Worm (Caenorhabditis elegans) whole organism, young adult: ENCODE data around the gene dmd-4.

Experiments
- B0019.2 ChIP-seq: fragments of 200-800 bp; sonication (Bioruptor generic); conservative IDR thresholded peaks from 2 replicates; pipeline ENCODE4 v1.3.6; 2022; ENCODE audit warnings: missing genetic modification reagents, missing genetic modification characterization, missing compliant biosample characterization
- C06A6.2 ChIP-seq: fragments of 200-800 bp; sonication (Bioruptor generic); conservative IDR thresholded peaks from 2 replicates; pipeline ENCODE4 v1.3.6; 2022; ENCODE audit warnings: missing genetic modification characterization, missing compliant biosample characterization
- C17E4.6 ChIP-seq: fragments of 200-800 bp; sonication (Bioruptor generic); IDR thresholded peaks from 2 replicates; pipeline ENCODE4 v1.3.6; 2022; ENCODE audit warnings: missing genetic modification reagents, missing genetic modification characterization, missing compliant biosample characterization
- D2030.7 ChIP-seq: fragments of 200-800 bp; sonication (Bioruptor generic); IDR thresholded peaks from 2 replicates; pipeline ENCODE4 v1.3.6; 2022; ENCODE audit warnings: missing genetic modification reagents, missing genetic modification characterization, missing compliant biosample characterization
- F10E7.11 ChIP-seq: sonication (generic microtip); optimal IDR thresholded peaks from 2 replicates; lab custom pipeline; 2017; ENCODE audit warnings: mild to moderate bottlenecking, missing genetic modification characterization, moderate library complexity, missing compliant biosample characterization
- F22D6.2 ChIP-seq: sonication (generic microtip); optimal IDR thresholded peaks from 2 replicates; lab custom pipeline; 2016; ENCODE audit warnings: mild to moderate bottlenecking, missing genetic modification characterization, missing compliant biosample characterization
- F33H1.4 ChIP-seq: fragments of 200-800 bp; sonication (Bioruptor generic); IDR thresholded peaks from 2 replicates; pipeline ENCODE4 v1.3.6; 2022; ENCODE audit warnings: missing genetic modification reagents, missing genetic modification characterization, missing compliant biosample characterization
- F37B4.10 ChIP-seq: fragments of 200-800 bp; sonication (Bioruptor generic); IDR thresholded peaks from 2 replicates; pipeline ENCODE4 v1.3.6; 2022; ENCODE audit warnings: missing genetic modification characterization, missing compliant biosample characterization
- F52B5.7 ChIP-seq: sonication (generic microtip); optimal IDR thresholded peaks from 2 replicates; lab custom pipeline; 2016; ENCODE audit warnings: mild to moderate bottlenecking, missing genetic modification characterization, missing compliant biosample characterization
- F55B11.4 ChIP-seq: sonication (generic microtip); optimal IDR thresholded peaks from 2 replicates; lab custom pipeline; 2016; ENCODE audit warnings: missing compliant biosample characterization, missing genetic modification characterization, borderline replicate concordance; ENCODE audit not compliant: insufficient read depth
- K12H6.12 ChIP-seq: fragments of 200-800 bp; sonication (Bioruptor generic); optimal IDR thresholded peaks from 2 replicates; lab custom pipeline; 2018; ENCODE audit warnings: mild to moderate bottlenecking, missing genetic modification characterization, missing compliant biosample characterization
- T26A5.8 ChIP-seq: sonication (generic microtip); optimal IDR thresholded peaks from 2 replicates; lab custom pipeline; 2016; ENCODE audit warnings: missing genetic modification characterization, missing compliant biosample characterization
- Y67H2A.10 ChIP-seq: fragments of 200-800 bp; sonication (Bioruptor generic); conservative IDR thresholded peaks from 2 replicates; pipeline ENCODE4 v1.3.6; 2022; ENCODE audit warnings: missing genetic modification reagents, missing genetic modification characterization, missing compliant biosample characterization
- Y79H2A.3 ChIP-seq: fragments of 200-800 bp; sonication (Bioruptor generic); conservative IDR thresholded peaks from 2 replicates; pipeline ENCODE4 v1.3.6; 2022; ENCODE audit warnings: missing genetic modification reagents, missing genetic modification characterization, missing compliant biosample characterization
- Y95B8A.8 ChIP-seq: fragments of 200-800 bp; sonication (Bioruptor generic); IDR thresholded peaks from 2 replicates; pipeline ENCODE4 v1.3.6; 2022; ENCODE audit warnings: missing genetic modification reagents, missing genetic modification characterization, missing compliant biosample characterization
- ama-1 ChIP-seq, 3 experiments: fragments of 150-350 bp in 1 of 3; sonication (generic microtip) in 2 of 3; optimal IDR thresholded peaks; 2 replicates each; lab custom pipeline; 2014 to 2018; ENCODE audit warnings: missing biosample characterization in 2 of 3, missing genetic modification characterization in 2 of 3, missing genetic modification reagents in 2 of 3
- atf-7 ChIP-seq: sonication (generic microtip); optimal IDR thresholded peaks from 2 replicates; lab custom pipeline; 2017; ENCODE audit warnings: mild to moderate bottlenecking, missing genetic modification characterization, missing compliant biosample characterization
- ceh-27 ChIP-seq: fragments of 200-800 bp; sonication (Bioruptor generic); optimal IDR thresholded peaks from 2 replicates; lab custom pipeline; 2018; ENCODE audit warnings: mild to moderate bottlenecking, missing genetic modification characterization, moderate library complexity, missing compliant biosample characterization
- ceh-79 ChIP-seq: sonication (generic microtip); optimal IDR thresholded peaks from 2 replicates; lab custom pipeline; 2017; ENCODE audit warnings: mild to moderate bottlenecking, missing genetic modification characterization, missing compliant biosample characterization
- die-1 ChIP-seq: sonication (generic microtip); optimal IDR thresholded peaks from 2 replicates; lab custom pipeline; 2016; ENCODE audit warnings: missing genotype, mild to moderate bottlenecking, missing genetic modification characterization, missing compliant biosample characterization
- dox-1 ChIP-seq: fragments of 200-800 bp; sonication (Bioruptor generic); IDR thresholded peaks from 2 replicates; pipeline ENCODE4 v1.3.6; 2022; ENCODE audit warnings: missing genetic modification reagents, missing genetic modification characterization, missing compliant biosample characterization
- efl-1 ChIP-seq: fragments of 150-350 bp; optimal IDR thresholded peaks from 2 replicates; lab custom pipeline; 2014; ENCODE audit warnings: missing biosample characterization, missing genetic modification reagents, missing genetic modification characterization
- egl-44 ChIP-seq: fragments of 200-800 bp; sonication (Bioruptor generic); IDR thresholded peaks from 2 replicates; pipeline ENCODE4 v1.3.6; 2022; ENCODE audit warnings: missing genetic modification reagents, missing genetic modification characterization, missing compliant biosample characterization
- gei-17 ChIP-seq: fragments of 200-800 bp; sonication (Bioruptor generic); optimal IDR thresholded peaks from 2 replicates; lab custom pipeline; 2018; ENCODE audit warnings: mild to moderate bottlenecking, missing genetic modification characterization, missing compliant biosample characterization
- hlh-26 ChIP-seq: fragments of 200-800 bp; sonication (Bioruptor generic); conservative IDR thresholded peaks from 2 replicates; pipeline ENCODE4 v1.3.6; 2022; ENCODE audit warnings: missing genetic modification reagents, missing genetic modification characterization, missing compliant biosample characterization
- hmg-1.2 ChIP-seq: fragments of 200-800 bp; sonication (Bioruptor generic); IDR thresholded peaks from 2 replicates; pipeline ENCODE4 v1.3.6; 2022; ENCODE audit warnings: missing genetic modification reagents, missing genetic modification characterization, missing compliant biosample characterization
- hmg-20 ChIP-seq: fragments of 200-800 bp; sonication (Bioruptor generic); IDR thresholded peaks from 2 replicates; pipeline ENCODE4 v1.3.6; 2022; ENCODE audit warnings: missing genetic modification reagents, missing genetic modification characterization, missing compliant biosample characterization
- lag-1 ChIP-seq: fragments of 200-800 bp; sonication (Bioruptor generic); IDR thresholded peaks from 2 replicates; pipeline ENCODE4 v1.3.6; 2022; ENCODE audit warnings: missing genetic modification reagents, missing genetic modification characterization, missing compliant biosample characterization
- let-526 ChIP-seq: fragments of 200-800 bp; sonication (Bioruptor generic); IDR thresholded peaks from 2 replicates; pipeline ENCODE4 v1.3.6; 2022; ENCODE audit warnings: missing genetic modification reagents, missing genetic modification characterization, missing compliant biosample characterization
- lin-40 ChIP-seq: sonication (generic microtip); optimal IDR thresholded peaks from 2 replicates; lab custom pipeline; 2016; ENCODE audit warnings: missing genetic modification characterization, mild to moderate bottlenecking, missing compliant biosample characterization, missing genotype, missing genetic modification reagents
- lsl-1 ChIP-seq: fragments of 200-800 bp; sonication (Bioruptor generic); optimal IDR thresholded peaks from 2 replicates; lab custom pipeline; 2018; ENCODE audit warnings: mild to moderate bottlenecking, missing genetic modification characterization, moderate library complexity, missing compliant biosample characterization
- mcd-1 ChIP-seq: fragments of 200-800 bp; sonication (Bioruptor generic); IDR thresholded peaks from 2 replicates; pipeline ENCODE4 v1.3.6; 2022; ENCODE audit warnings: missing genetic modification reagents, missing genetic modification characterization, missing compliant biosample characterization
- nfya-1 ChIP-seq: sonication (generic microtip); optimal IDR thresholded peaks from 2 replicates; lab custom pipeline; 2017; ENCODE audit warnings: antibody characterized with exemption, missing compliant biosample characterization, missing genetic modification characterization, borderline replicate concordance; ENCODE audit not compliant: insufficient read depth
- nfyb-1 ChIP-seq: fragments of 200-800 bp; sonication (Bioruptor generic); IDR thresholded peaks from 2 replicates; pipeline ENCODE4 v1.3.6; 2022; ENCODE audit warnings: missing genetic modification reagents, missing genetic modification characterization, missing compliant biosample characterization
- nhr-80 ChIP-seq: sonication (generic microtip); optimal IDR thresholded peaks from 2 replicates; lab custom pipeline; 2016; ENCODE audit warnings: missing genetic modification characterization, missing compliant biosample characterization
- pha-4 ChIP-seq: fragments of 150-350 bp; sonication (generic microtip); optimal IDR thresholded peaks from 2 replicates; lab custom pipeline; 2014; ENCODE audit warnings: missing biosample characterization, missing genetic modification reagents, missing genetic modification characterization
- sea-2 ChIP-seq: fragments of 200-800 bp; sonication (Bioruptor generic); IDR thresholded peaks from 2 replicates; pipeline ENCODE4 v1.3.6; 2022; ENCODE audit warnings: missing genetic modification characterization, missing compliant biosample characterization
- snpc-1.1 ChIP-seq: sonication (generic microtip); optimal IDR thresholded peaks from 2 replicates; lab custom pipeline; 2017; ENCODE audit warnings: missing genetic modification characterization, mild to moderate bottlenecking, missing compliant biosample characterization, antibody characterized with exemption, moderate library complexity, missing genotype, missing genetic modification reagents; ENCODE audit not compliant: insufficient read depth
- snpc-1.3 ChIP-seq: sonication (generic microtip); optimal IDR thresholded peaks from 2 replicates; lab custom pipeline; 2017; ENCODE audit warnings: missing genetic modification characterization, mild to moderate bottlenecking, missing compliant biosample characterization, antibody characterized with exemption, moderate library complexity, missing genotype, missing genetic modification reagents; ENCODE audit not compliant: insufficient read depth
- snpc-3.4 ChIP-seq: sonication (generic microtip); optimal IDR thresholded peaks from 2 replicates; lab custom pipeline; 2017; ENCODE audit warnings: missing genetic modification characterization, mild to moderate bottlenecking, missing compliant biosample characterization, antibody characterized with exemption, moderate library complexity, missing genotype, missing genetic modification reagents
- snpc-4 ChIP-seq, 5 experiments: fragments of 150-350 bp in 1 of 5; sonication (generic microtip) in 4 of 5; optimal IDR thresholded peaks; 2 replicates each; lab custom pipeline; 2014 to 2018; ENCODE audit warnings: missing genetic modification characterization in 5 of 5, missing biosample characterization in 3 of 5, antibody characterized with exemption in 2 of 5, mild to moderate bottlenecking in 2 of 5, missing compliant biosample characterization in 2 of 5, missing genotype in 2 of 5, moderate library complexity in 2 of 5, missing genetic modification reagents in 1 of 5
- somi-1 ChIP-seq: fragments of 200-800 bp; sonication (Bioruptor generic); optimal IDR thresholded peaks from 2 replicates; lab custom pipeline; 2018; ENCODE audit warnings: mild to moderate bottlenecking, missing genetic modification characterization, missing compliant biosample characterization
- tlf-1 ChIP-seq: fragments of 200-800 bp; sonication (Bioruptor generic); optimal IDR thresholded peaks from 2 replicates; lab custom pipeline; 2018; ENCODE audit warnings: mild to moderate bottlenecking, missing genetic modification characterization, missing compliant biosample characterization
- zim-3 ChIP-seq: sonication (generic microtip); optimal IDR thresholded peaks from 2 replicates; lab custom pipeline; 2017; ENCODE audit warnings: mild to moderate bottlenecking, missing genetic modification characterization, moderate library complexity, missing compliant biosample characterization
- ztf-26 ChIP-seq: sonication (generic microtip); optimal IDR thresholded peaks from 2 replicates; lab custom pipeline; 2017; ENCODE audit warnings: missing genetic modification characterization, missing compliant biosample characterization
- ztf-3 ChIP-seq: fragments of 200-800 bp; sonication (Bioruptor generic); optimal IDR thresholded peaks from 2 replicates; lab custom pipeline; 2018; ENCODE audit warnings: mild to moderate bottlenecking, missing genetic modification characterization, missing compliant biosample characterization
- ztf-6 ChIP-seq: fragments of 200-800 bp; sonication (Bioruptor generic); IDR thresholded peaks from 2 replicates; pipeline ENCODE4 v1.3.6; 2022; ENCODE audit warnings: missing genetic modification reagents, missing genetic modification characterization, missing compliant biosample characterization

dmd-4 gene

ce11 chrX:14853712-14854217, 7.9 kb downstream of the dmd-4 start, which contains the start of the genes C27C12.1 and C27C12.4 (continued):
- TF ChIP-seq C06A6.2 (GFP tag; lab: Robert Waterston, UW) (peak; percentile 35; the same call in 1 of the 2 replicates), egl-44 (GFP tag; lab: Robert Waterston, UW) (no peak), snpc-1.1 (no peak), dox-1 (peak; percentile 77), lsl-1 (no peak), B0019.2 (GFP tag; lab: Robert Waterston, UW) (no peak), ceh-79 (tag; lab: Kevin White, UChicago) (no peak), atf-7 (tag; lab: Kevin White, UChicago) (peak; percentile 26), Y95B8A.8 (GFP tag; lab: Robert Waterston, UW) (no peak), hmg-20 (GFP tag; lab: Robert Waterston, UW) (no peak), T26A5.8 (tag; lab: Kevin White, UChicago) (no peak), sea-2 (GFP tag; lab: Robert Waterston, UW) (no peak), hmg-1.2 (GFP tag; lab: Robert Waterston, UW) (no peak; the same call in 1 of the 2 replicates), ztf-3 (GFP tag; lab: Kevin White, UChicago) (no peak), F55B11.4 (tag; lab: Kevin White, UChicago) (no peak), Y67H2A.10 (GFP tag; lab: Robert Waterston, UW) (no peak), mcd-1 (peak; percentile 62), C17E4.6 (GFP tag; lab: Robert Waterston, UW) (no peak), F22D6.2 (tag; lab: Kevin White, UChicago) (peak; percentile 14), ama-1 (optimal IDR thresholded peaks at IDR 0.05; lab: Kevin White, UChicago) (no peak), ama-1 (GFP tag; optimal IDR thresholded peaks at IDR 0.05; lab: Kevin White, UChicago) (no peak), nfya-1 (tag; lab: Kevin White, UChicago) (no peak), hlh-26 (GFP tag; lab: Robert Waterston, UW) (no peak), ceh-27 (GFP tag; lab: Kevin White, UChicago) (peak; percentile 80), Y79H2A.3 (GFP tag; lab: Robert Waterston, UW) (no peak), ztf-6 (no peak), gei-17 (GFP tag; lab: Kevin White, UChicago) (peak; percentile 15), F52B5.7 (tag; lab: Kevin White, UChicago) (no peak), F37B4.10 (no peak), nfyb-1 (GFP tag; lab: Robert Waterston, UW) (peak; percentile 57; the same call in 1 of the 2 replicates), tlf-1 (GFP tag; lab: Kevin White, UChicago) (peak; percentile 10), snpc-1.3 (tag; lab: Kevin White, UChicago) (peak; percentile 0), snpc-3.4 (no peak), F33H1.4 (GFP tag; lab: Robert Waterston, UW) (no peak), K12H6.12 (peak; percentile 75), nhr-80 (tag; lab: Kevin White, UChicago) (peak; percentile 83), lin-40 (peak; percentile 85), lag-1 (no peak), die-1 (tag; lab: Kevin White, UChicago) (no peak), ztf-26 (tag; lab: Kevin White, UChicago) (peak; percentile 38), somi-1 (GFP tag; lab: Kevin White, UChicago) (no peak), D2030.7 (no peak), let-526 (GFP tag; lab: Robert Waterston, UW) (no peak), pha-4 (tag; lab: Kevin White, UChicago) (peak; percentile 57), efl-1 (GFP tag; lab: Kevin White, UChicago) (no peak), F10E7.11 (tag; lab: Kevin White, UChicago) (no peak), zim-3 (tag; lab: Kevin White, UChicago) (no peak), snpc-4 (GFP tag; optimal IDR thresholded peaks at IDR 0.05; lab: Kevin White, UChicago) (peak; percentile 21), snpc-4 (tag; optimal IDR thresholded peaks at IDR 0.05; lab: Kevin White, UChicago) (peak in 2 of 4 experiments; percentile 67 to 75)
